Worm (Caenorhabditis elegans) whole organism, midembryonic: ENCODE data around the gene Y39F10C.1.

Experiments
- T22C8.4 ChIP-seq: fragments of 200-800 bp; sonication (Bioruptor generic); IDR thresholded peaks from 2 replicates; pipeline ENCODE4 v1.3.6; 2022; ENCODE audit warnings: missing genetic modification characterization, missing compliant biosample characterization
- flt-1 ChIP-seq: fragments of 200-800 bp; sonication (Bioruptor generic); IDR thresholded peaks from 2 replicates; pipeline ENCODE4 v1.3.6; 2022; ENCODE audit warnings: missing genetic modification characterization, missing compliant biosample characterization
- tab-1 ChIP-seq: fragments of 200-800 bp; sonication (Bioruptor generic); IDR thresholded peaks from 2 replicates; pipeline ENCODE4 v1.3.6; 2022; ENCODE audit warnings: missing genetic modification characterization, missing compliant biosample characterization
- ztf-23 ChIP-seq: fragments of 200-800 bp; sonication (Bioruptor generic); IDR thresholded peaks from 2 replicates; pipeline ENCODE4 v1.3.6; 2022; ENCODE audit warnings: missing genetic modification reagents, missing genetic modification characterization, missing compliant biosample characterization

ce11 chrII:658369-658768 is 17.0 kb upstream of the Y39F10C.1 start, which contains the start of gene sdz-24:
- no peak for TF ChIP-seq flt-1
- TF ChIP-seq T22C8.4 (GFP tag; lab: Robert Waterston, UW): no peak
- no peak for TF ChIP-seq tab-1 (GFP tag; lab: Robert Waterston, UW)
- no peak for TF ChIP-seq ztf-23
